Worm (Caenorhabditis elegans) whole organism, young adult: Measurements from ENCODE around the gene cth-2.
A peak's percentile ranks its signal among the peaks of the same experiment; 100 is the strongest.

Experiments
- B0019.2 ChIP-seq: fragments of 200-800 bp; sonication (Bioruptor generic); conservative IDR thresholded peaks from 2 replicates; pipeline ENCODE4 v1.3.6; 2022; ENCODE audit warnings: missing genetic modification reagents, missing genetic modification characterization, missing compliant biosample characterization
- B0336.3 ChIP-seq: fragments of 200-800 bp; sonication (Bioruptor generic); IDR thresholded peaks from 2 replicates; pipeline ENCODE4 v1.3.6; 2022; ENCODE audit warnings: missing genetic modification characterization, missing compliant biosample characterization
- F39B2.1 ChIP-seq: fragments of 200-800 bp; sonication (Bioruptor generic); IDR thresholded peaks from 2 replicates; pipeline ENCODE4 v1.3.6; 2022; ENCODE audit warnings: missing genetic modification reagents, missing genetic modification characterization, missing compliant biosample characterization
- F49E8.2 ChIP-seq: sonication (generic microtip); optimal IDR thresholded peaks from 3 replicates; lab custom pipeline; 2017; ENCODE audit warnings: missing genetic modification characterization, mild to moderate bottlenecking, missing compliant biosample characterization, antibody characterized with exemption, moderate library complexity; ENCODE audit not compliant: insufficient read depth
- F55B11.4 ChIP-seq: sonication (generic microtip); optimal IDR thresholded peaks from 2 replicates; lab custom pipeline; 2016; ENCODE audit warnings: missing compliant biosample characterization, missing genetic modification characterization, borderline replicate concordance; ENCODE audit not compliant: insufficient read depth
- F57A8.1 ChIP-seq: fragments of 200-800 bp; sonication (Bioruptor generic); optimal IDR thresholded peaks from 2 replicates; lab custom pipeline; 2018; ENCODE audit warnings: mild to moderate bottlenecking, missing genetic modification characterization, moderate library complexity, missing compliant biosample characterization
- K11D2.4 ChIP-seq: fragments of 200-800 bp; sonication (Bioruptor generic); IDR thresholded peaks from 2 replicates; pipeline ENCODE4 v1.3.6; 2022; ENCODE audit warnings: missing genetic modification reagents, missing genetic modification characterization, missing compliant biosample characterization
- K12H6.12 ChIP-seq: fragments of 200-800 bp; sonication (Bioruptor generic); optimal IDR thresholded peaks from 2 replicates; lab custom pipeline; 2018; ENCODE audit warnings: mild to moderate bottlenecking, missing genetic modification characterization, missing compliant biosample characterization
- Y53G8AR.9 ChIP-seq: fragments of 200-800 bp; sonication (Bioruptor generic); conservative IDR thresholded peaks from 2 replicates; pipeline ENCODE4 v1.3.6; 2022; ENCODE audit warnings: missing genetic modification reagents, missing genetic modification characterization, missing compliant biosample characterization
- Y67H2A.10 ChIP-seq: fragments of 200-800 bp; sonication (Bioruptor generic); conservative IDR thresholded peaks from 2 replicates; pipeline ENCODE4 v1.3.6; 2022; ENCODE audit warnings: missing genetic modification reagents, missing genetic modification characterization, missing compliant biosample characterization
- ZK185.1 ChIP-seq: sonication (generic microtip); optimal IDR thresholded peaks from 2 replicates; lab custom pipeline; 2016; ENCODE audit warnings: mild to moderate bottlenecking, missing genetic modification characterization, missing compliant biosample characterization; ENCODE audit not compliant: poor library complexity, severe bottlenecking
- aptf-2 ChIP-seq: fragments of 200-800 bp; sonication (Bioruptor generic); conservative IDR thresholded peaks from 2 replicates; pipeline ENCODE4 v1.3.6; 2022; ENCODE audit warnings: missing genetic modification reagents, missing genetic modification characterization, missing compliant biosample characterization
- bed-2 ChIP-seq: fragments of 200-800 bp; sonication (Bioruptor generic); IDR thresholded peaks from 2 replicates; pipeline ENCODE4 v1.3.6; 2022; ENCODE audit warnings: missing genetic modification reagents, missing genetic modification characterization, missing compliant biosample characterization
- ccch-3 ChIP-seq: fragments of 200-800 bp; sonication (Bioruptor generic); optimal IDR thresholded peaks from 2 replicates; lab custom pipeline; 2018; ENCODE audit warnings: mild to moderate bottlenecking, missing genetic modification characterization, missing compliant biosample characterization
- cebp-1 ChIP-seq, 2 experiments: fragments of 200-800 bp in 1 of 2; sonication (Bioruptor generic) in 1 of 2; sonication (generic microtip) in 1 of 2; IDR thresholded peaks in 1 of 2; optimal IDR thresholded peaks in 1 of 2; 2 replicates each; pipeline versions ENCODE4 v1.3.6 to Lab custom; 2017 to 2022; ENCODE audit warnings: missing compliant biosample characterization in 2 of 2, missing genetic modification characterization in 2 of 2, mild to moderate bottlenecking in 1 of 2, missing genetic modification reagents in 1 of 2, moderate library complexity in 1 of 2
- ceh-100 ChIP-seq: fragments of 200-800 bp; sonication (Bioruptor generic); IDR thresholded peaks from 2 replicates; pipeline ENCODE4 v1.3.6; 2022; ENCODE audit warnings: missing genetic modification reagents, missing genetic modification characterization, missing compliant biosample characterization
- ceh-91 ChIP-seq: fragments of 200-800 bp; sonication (Bioruptor generic); IDR thresholded peaks from 2 replicates; pipeline ENCODE4 v1.3.6; 2022; ENCODE audit warnings: missing genetic modification reagents, missing genetic modification characterization, missing compliant biosample characterization
- egl-18 ChIP-seq: fragments of 200-800 bp; sonication (Bioruptor generic); IDR thresholded peaks from 2 replicates; pipeline ENCODE4 v1.3.6; 2022; ENCODE audit warnings: missing genetic modification reagents, missing genetic modification characterization, missing compliant biosample characterization
- hlh-26 ChIP-seq: fragments of 200-800 bp; sonication (Bioruptor generic); conservative IDR thresholded peaks from 2 replicates; pipeline ENCODE4 v1.3.6; 2022; ENCODE audit warnings: missing genetic modification reagents, missing genetic modification characterization, missing compliant biosample characterization
- let-607 ChIP-seq, 2 experiments: fragments of 200-800 bp in 1 of 2; sonication (Bioruptor generic) in 1 of 2; sonication (generic microtip) in 1 of 2; optimal IDR thresholded peaks; 2 replicates each; lab custom pipeline; 2016 to 2018; ENCODE audit warnings: mild to moderate bottlenecking in 2 of 2, missing compliant biosample characterization in 2 of 2, missing genetic modification characterization in 2 of 2, moderate library complexity in 2 of 2, missing genotype in 1 of 2
- lin-40 ChIP-seq: sonication (generic microtip); optimal IDR thresholded peaks from 2 replicates; lab custom pipeline; 2016; ENCODE audit warnings: missing genetic modification characterization, mild to moderate bottlenecking, missing compliant biosample characterization, missing genotype, missing genetic modification reagents
- lir-1 ChIP-seq: fragments of 200-800 bp; sonication (Bioruptor generic); conservative IDR thresholded peaks from 2 replicates; pipeline ENCODE4 v1.3.6; 2022; ENCODE audit warnings: missing genetic modification reagents, missing genetic modification characterization, missing compliant biosample characterization
- lsl-1 ChIP-seq: fragments of 200-800 bp; sonication (Bioruptor generic); optimal IDR thresholded peaks from 2 replicates; lab custom pipeline; 2018; ENCODE audit warnings: mild to moderate bottlenecking, missing genetic modification characterization, moderate library complexity, missing compliant biosample characterization
- lsy-27 ChIP-seq: sonication (generic microtip); optimal IDR thresholded peaks from 2 replicates; lab custom pipeline; 2017; ENCODE audit warnings: missing genetic modification characterization, mild to moderate bottlenecking, missing compliant biosample characterization, antibody characterized with exemption, missing genotype, borderline replicate concordance; ENCODE audit not compliant: insufficient read depth
- madf-3 ChIP-seq: fragments of 200-800 bp; sonication (Bioruptor generic); IDR thresholded peaks from 2 replicates; pipeline ENCODE4 v1.3.6; 2022; ENCODE audit warnings: missing genetic modification reagents, missing genetic modification characterization, missing compliant biosample characterization
- madf-6 ChIP-seq: fragments of 200-800 bp; sonication (Bioruptor generic); IDR thresholded peaks from 2 replicates; pipeline ENCODE4 v1.3.6; 2022; ENCODE audit warnings: missing genetic modification reagents, missing genetic modification characterization, missing compliant biosample characterization
- madf-8 ChIP-seq: fragments of 200-800 bp; sonication (Bioruptor generic); conservative IDR thresholded peaks from 2 replicates; pipeline ENCODE4 v1.3.6; 2022; ENCODE audit warnings: missing genetic modification reagents, missing genetic modification characterization, missing compliant biosample characterization
- nhr-179 ChIP-seq: sonication (generic microtip); optimal IDR thresholded peaks from 2 replicates; lab custom pipeline; 2016; ENCODE audit warnings: mild to moderate bottlenecking, missing genetic modification characterization, missing compliant biosample characterization
- pbrm-1 ChIP-seq: fragments of 200-800 bp; sonication (Bioruptor generic); IDR thresholded peaks from 2 replicates; pipeline ENCODE4 v1.3.6; 2022; ENCODE audit warnings: missing genetic modification reagents, missing genetic modification characterization, missing compliant biosample characterization
- pha-4 ChIP-seq: fragments of 150-350 bp; sonication (generic microtip); optimal IDR thresholded peaks from 2 replicates; lab custom pipeline; 2014; ENCODE audit warnings: missing biosample characterization, missing genetic modification reagents, missing genetic modification characterization
- sea-2 ChIP-seq: fragments of 200-800 bp; sonication (Bioruptor generic); IDR thresholded peaks from 2 replicates; pipeline ENCODE4 v1.3.6; 2022; ENCODE audit warnings: missing genetic modification characterization, missing compliant biosample characterization
- snpc-1.1 ChIP-seq: sonication (generic microtip); optimal IDR thresholded peaks from 2 replicates; lab custom pipeline; 2017; ENCODE audit warnings: missing genetic modification characterization, mild to moderate bottlenecking, missing compliant biosample characterization, antibody characterized with exemption, moderate library complexity, missing genotype, missing genetic modification reagents; ENCODE audit not compliant: insufficient read depth
- snpc-1.3 ChIP-seq: sonication (generic microtip); optimal IDR thresholded peaks from 2 replicates; lab custom pipeline; 2017; ENCODE audit warnings: missing genetic modification characterization, mild to moderate bottlenecking, missing compliant biosample characterization, antibody characterized with exemption, moderate library complexity, missing genotype, missing genetic modification reagents; ENCODE audit not compliant: insufficient read depth
- snpc-3.4 ChIP-seq: sonication (generic microtip); optimal IDR thresholded peaks from 2 replicates; lab custom pipeline; 2017; ENCODE audit warnings: missing genetic modification characterization, mild to moderate bottlenecking, missing compliant biosample characterization, antibody characterized with exemption, moderate library complexity, missing genotype, missing genetic modification reagents
- snpc-4 ChIP-seq, 5 experiments: fragments of 150-350 bp in 1 of 5; sonication (generic microtip) in 4 of 5; optimal IDR thresholded peaks; 2 replicates each; lab custom pipeline; 2014 to 2018; ENCODE audit warnings: missing genetic modification characterization in 5 of 5, missing biosample characterization in 3 of 5, antibody characterized with exemption in 2 of 5, mild to moderate bottlenecking in 2 of 5, missing compliant biosample characterization in 2 of 5, missing genotype in 2 of 5, moderate library complexity in 2 of 5, missing genetic modification reagents in 1 of 5
- somi-1 ChIP-seq: fragments of 200-800 bp; sonication (Bioruptor generic); optimal IDR thresholded peaks from 2 replicates; lab custom pipeline; 2018; ENCODE audit warnings: mild to moderate bottlenecking, missing genetic modification characterization, missing compliant biosample characterization
- tbp1 ChIP-seq: fragments of 200-800 bp; sonication (Bioruptor generic); optimal IDR thresholded peaks from 2 replicates; lab custom pipeline; 2018; ENCODE audit warnings: mild to moderate bottlenecking, missing genetic modification characterization, missing compliant biosample characterization
- tlf-1 ChIP-seq: fragments of 200-800 bp; sonication (Bioruptor generic); optimal IDR thresholded peaks from 2 replicates; lab custom pipeline; 2018; ENCODE audit warnings: mild to moderate bottlenecking, missing genetic modification characterization, missing compliant biosample characterization
- unc-130 ChIP-seq: sonication (generic microtip); optimal IDR thresholded peaks from 2 replicates; lab custom pipeline; 2016; ENCODE audit warnings: missing genetic modification reagents, missing genetic modification characterization, missing compliant biosample characterization
- zfh-2 ChIP-seq: fragments of 200-800 bp; sonication (Bioruptor generic); conservative IDR thresholded peaks from 2 replicates; pipeline ENCODE4 v1.3.6; 2022; ENCODE audit warnings: missing genetic modification reagents, missing genetic modification characterization, missing compliant biosample characterization
- ztf-18 ChIP-seq: sonication (generic microtip); optimal IDR thresholded peaks from 2 replicates; lab custom pipeline; 2016; ENCODE audit warnings: missing genotype, mild to moderate bottlenecking, missing genetic modification characterization, missing compliant biosample characterization
- ztf-26 ChIP-seq: sonication (generic microtip); optimal IDR thresholded peaks from 2 replicates; lab custom pipeline; 2017; ENCODE audit warnings: missing genetic modification characterization, missing compliant biosample characterization
- ztf-3 ChIP-seq: fragments of 200-800 bp; sonication (Bioruptor generic); optimal IDR thresholded peaks from 2 replicates; lab custom pipeline; 2018; ENCODE audit warnings: mild to moderate bottlenecking, missing genetic modification characterization, missing compliant biosample characterization

The cth-2 gene

DNA sequence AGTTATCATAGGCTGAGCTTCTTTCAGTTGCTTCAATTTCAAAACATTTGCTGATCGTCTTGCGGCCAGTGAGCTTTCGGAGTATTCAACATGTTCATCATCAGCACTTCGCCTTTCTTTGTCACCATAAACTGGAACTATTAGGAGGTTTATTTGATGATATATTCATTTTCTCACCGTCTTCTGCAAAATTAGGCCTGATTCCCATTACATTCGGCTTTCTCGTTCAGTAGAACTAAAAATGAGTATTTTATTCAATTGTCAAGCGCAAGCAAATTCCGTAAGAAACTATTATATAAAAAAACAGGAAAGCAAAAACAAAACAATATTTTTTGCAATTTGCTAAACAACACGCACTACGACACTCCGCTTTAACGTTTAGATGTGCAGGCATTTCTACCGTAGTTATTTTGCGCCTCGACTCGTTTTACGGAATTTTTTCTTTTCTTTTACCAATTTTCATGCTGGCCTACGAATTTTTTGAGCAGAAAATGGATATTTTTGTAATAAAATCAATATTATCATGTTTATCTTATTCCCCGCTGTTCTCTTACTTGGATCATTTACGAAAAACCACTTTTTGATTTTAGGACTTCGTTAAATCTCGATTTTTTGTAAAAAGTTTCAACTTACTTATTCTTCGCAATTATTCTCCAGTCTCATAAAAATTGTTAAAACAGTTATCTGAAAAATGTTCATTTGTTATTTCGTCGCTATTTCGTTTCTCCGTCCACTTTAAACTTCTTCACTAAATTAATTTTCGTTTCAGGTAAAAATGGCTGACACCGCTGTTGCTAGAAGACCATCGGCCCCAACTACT, 47.2 kb upstream of the cth-2 start, which contains the start of the genes farl-11 and rpl-33 (continued):
- TF ChIP-seq tbp1 (GFP tag; lab: Kevin White, UChicago) (peak; percentile 29), madf-3 (GFP tag; lab: Robert Waterston, UW) (no peak), madf-8 (GFP tag; lab: Robert Waterston, UW) (no peak), snpc-3.4 (tag; lab: Kevin White, UChicago) (no peak), snpc-1.1 (tag; lab: Kevin White, UChicago) (no peak), K11D2.4 (GFP tag; lab: Robert Waterston, UW) (no peak), ztf-26 (tag; lab: Kevin White, UChicago) (no peak), somi-1 (no peak), F49E8.2 (tag; lab: Kevin White, UChicago) (no peak), bed-2 (GFP tag; lab: Robert Waterston, UW) (no peak), lsl-1 (GFP tag; lab: Kevin White, UChicago) (peak; percentile 73), tlf-1 (GFP tag; lab: Kevin White, UChicago) (no peak), ceh-100 (no peak; the same call in 1 of the 2 replicates), B0336.3 (no peak), B0019.2 (no peak), Y67H2A.10 (GFP tag; lab: Robert Waterston, UW) (no peak), sea-2 (GFP tag; lab: Robert Waterston, UW) (no peak), K12H6.12 (peak; percentile 56), ceh-91 (GFP tag; lab: Robert Waterston, UW) (no peak), Y53G8AR.9 (no peak), madf-6 (GFP tag; lab: Robert Waterston, UW) (0 out of 2 replicates have a peak, but pooled peaks have one; percentile 12), lsy-27 (tag; lab: Kevin White, UChicago) (no peak), egl-18 (no peak), ztf-3 (no peak), ztf-18 (tag; lab: Kevin White, UChicago) (peak; percentile 43), lin-40 (tag; lab: Kevin White, UChicago) (peak; percentile 25), unc-130 (GFP tag; lab: Kevin White, UChicago) (no peak), hlh-26 (GFP tag; lab: Robert Waterston, UW) (no peak), nhr-179 (tag; lab: Kevin White, UChicago) (no peak), zfh-2 (GFP tag; lab: Robert Waterston, UW) (no peak), pha-4 (peak; percentile 76), snpc-1.3 (tag; lab: Kevin White, UChicago) (peak; percentile 59), F39B2.1 (no peak), let-607 (tag; optimal IDR thresholded peaks at IDR 0.05; lab: Kevin White, UChicago) (no peak), F55B11.4 (no peak), lir-1 (GFP tag; lab: Robert Waterston, UW) (no peak), snpc-4 (GFP tag; optimal IDR thresholded peaks at IDR 0.05; lab: Kevin White, UChicago) (no peak), snpc-4 (tag; optimal IDR thresholded peaks at IDR 0.05; lab: Kevin White, UChicago) (peak in 3 of 4 experiments; percentile 33 to 65 (median 33)), pbrm-1 (GFP tag; lab: Robert Waterston, UW) (0 out of 2 replicates have a peak, but pooled peaks have one; percentile 17), aptf-2 (GFP tag; lab: Robert Waterston, UW) (0 out of 2 replicates have a peak, but pooled peaks have one; percentile 33), F57A8.1 (GFP tag; lab: Kevin White, UChicago) (no peak), ZK185.1 (tag; lab: Kevin White, UChicago) (peak; percentile 37), cebp-1 (GFP tag; IDR thresholded peaks at IDR 0.05; lab: Robert Waterston, UW) (no peak), cebp-1 (tag; optimal IDR thresholded peaks at IDR 0.05; lab: Kevin White, UChicago) (peak; percentile 43), ccch-3 (GFP tag; lab: Kevin White, UChicago) (no peak)
